Worm (Caenorhabditis elegans): Measurements from ENCODE around the gene spe-18.

spe-18 gene

ce11 chrII:13198845-13199244, 45.6 kb upstream of the spe-18 start (continued):
- TF ChIP-seq aha-1 (tag): peak; percentile 46
- no peak for TF ChIP-seq nhr-10 (tag; optimal IDR thresholded peaks at IDR 0.05)
- peak; percentile 14 for TF ChIP-seq mep-1 (tag; optimal IDR thresholded peaks at IDR 0.05)
- no peak for TF ChIP-seq mdt-29 (GFP tag; IDR thresholded peaks at IDR 0.05)
- no peak for TF ChIP-seq madf-5 (GFP tag; IDR thresholded peaks at IDR 0.05)
- no peak for TF ChIP-seq aly-2 (tag; optimal IDR thresholded peaks at IDR 0.05)
- TF ChIP-seq ces-1 (GFP tag; optimal IDR thresholded peaks at IDR 0.05): no peak
- TF ChIP-seq nhr-11 (tag; optimal IDR thresholded peaks at IDR 0.05): no peak
- TF ChIP-seq hlh-30 (tag; optimal IDR thresholded peaks at IDR 0.05; ENCODE audit: insufficient read depth): no peak
- no peak for TF ChIP-seq F44E2.7 (GFP tag; IDR thresholded peaks at IDR 0.05)
- no peak for TF ChIP-seq ctbp-1 (GFP tag; IDR thresholded peaks at IDR 0.05)
- TF ChIP-seq dpl-1 (GFP tag; optimal IDR thresholded peaks at IDR 0.05): no peak
- peak in 1 of 2 experiments; percentile 5 for TF ChIP-seq lsy-2 (tag; optimal IDR thresholded peaks at IDR 0.05)
- TF ChIP-seq Y48G9A.11 (GFP tag; IDR thresholded peaks at IDR 0.05): peak; percentile 31; the same call in 1 of the 2 replicates
- TF ChIP-seq mxl-2 (GFP tag; conservative IDR thresholded peaks at IDR 0.05): no peak
- peak; percentile 44 for TF ChIP-seq mes-2 (tag; optimal IDR thresholded peaks at IDR 0.05; ENCODE audit: poor library complexity, severe bottlenecking)
- no peak for TF ChIP-seq pqm-1 (tag; optimal IDR thresholded peaks at IDR 0.05)
- no peak for TF ChIP-seq zfp-3 (GFP tag; conservative IDR thresholded peaks at IDR 0.05)
- no peak for TF ChIP-seq ama-1 (optimal IDR thresholded peaks at IDR 0.05)
- no peak for TF ChIP-seq lin-29 (GFP tag; IDR thresholded peaks at IDR 0.05)
- TF ChIP-seq Y75B8A.6 (GFP tag; IDR thresholded peaks at IDR 0.05): no peak
- TF ChIP-seq ZK337.2 (GFP tag; IDR thresholded peaks at IDR 0.05): no peak
- no peak for TF ChIP-seq attf-4 (tag; optimal IDR thresholded peaks at IDR 0.05)
- no peak for TF ChIP-seq nhr-77 (tag; optimal IDR thresholded peaks at IDR 0.05)
- TF ChIP-seq sdz-12 (GFP tag; optimal IDR thresholded peaks at IDR 0.05): no peak
- TF ChIP-seq T20F7.1 (GFP tag; optimal IDR thresholded peaks at IDR 0.05): peak; percentile 53
- TF ChIP-seq mdl-1 (tag; optimal IDR thresholded peaks at IDR 0.05): no peak
- TF ChIP-seq fos-1 (tag; optimal IDR thresholded peaks at IDR 0.05): no peak
- TF ChIP-seq lin-39 (tag; optimal IDR thresholded peaks at IDR 0.05): no peak
- no peak for TF ChIP-seq R02D3.7 (tag; optimal IDR thresholded peaks at IDR 0.05)
- TF ChIP-seq lim-7 (GFP tag; IDR thresholded peaks at IDR 0.05): no peak
- TF ChIP-seq lin-13 (GFP tag; optimal IDR thresholded peaks at IDR 0.05): no peak
- no peak for TF ChIP-seq nhr-102 (tag; optimal IDR thresholded peaks at IDR 0.05)
- TF ChIP-seq spr-3 (GFP tag; optimal IDR thresholded peaks at IDR 0.05): no peak

ce11 chrII:13196689-13197280, 43.6 kb upstream of the spe-18 start:
- TF ChIP-seq tra-1 (GFP tag; IDR thresholded peaks at IDR 0.05): no peak
- peak; percentile 24 for TF ChIP-seq hlh-30 (tag; optimal IDR thresholded peaks at IDR 0.05; ENCODE audit: insufficient read depth)
- peak; percentile 75 for TF ChIP-seq aha-1 (tag)
- peak; percentile 64 for TF ChIP-seq mep-1 (tag; optimal IDR thresholded peaks at IDR 0.05)
- no peak for TF ChIP-seq jun-1 (tag; optimal IDR thresholded peaks at IDR 0.05)
- TF ChIP-seq lsy-2 (tag; optimal IDR thresholded peaks at IDR 0.05): peak in 1 of 2 experiments; percentile 56
- TF ChIP-seq hmg-1.1 (GFP tag; IDR thresholded peaks at IDR 0.05): 0 out of 2 replicates have a peak, but pooled peaks have one; percentile 45
- TF ChIP-seq nhr-6 (tag; optimal IDR thresholded peaks at IDR 0.05): peak; percentile 63
- TF ChIP-seq unc-62 (GFP tag; optimal IDR thresholded peaks at IDR 0.05 in 1 of 2): peak in 1 of 2 experiments; percentile 86
- no peak for TF ChIP-seq unc-62 (tag; optimal IDR thresholded peaks at IDR 0.05)
- TF ChIP-seq rbr-2 (tag; optimal IDR thresholded peaks at IDR 0.05): peak; percentile 9
- no peak for TF ChIP-seq Y105C5A.15 (GFP tag; IDR thresholded peaks at IDR 0.05)
- peak in 1 of 2 experiments; percentile 64 for TF ChIP-seq mdl-1 (tag; optimal IDR thresholded peaks at IDR 0.05)
- no peak for TF ChIP-seq ztf-7 (tag; optimal IDR thresholded peaks at IDR 0.05)
- no peak for TF ChIP-seq nhr-76 (tag; optimal IDR thresholded peaks at IDR 0.05)
- TF ChIP-seq dve-1 (tag; optimal IDR thresholded peaks at IDR 0.05; ENCODE audit: insufficient read depth): peak; percentile 14
- peak; percentile 46 for TF ChIP-seq hlh-11 (tag; optimal IDR thresholded peaks at IDR 0.05)
